Worm (Caenorhabditis elegans): ENCODE data around the gene ZC239.14.

Gene ZC239.14

ce11 chrII:3221730-3222129 is at the start of gene ZC239.14:
ZC239.14 (minus strand) TSS chrII:3222034.
- TF ChIP-seq tra-4 (tag; optimal IDR thresholded peaks at IDR 0.05) (no peak), sea-1 (GFP tag; conservative IDR thresholded peaks at IDR 0.05) (no peak), hnd-1 (tag; optimal IDR thresholded peaks at IDR 0.05) (no peak), ceh-13 (GFP tag; optimal IDR thresholded peaks at IDR 0.05) (no peak), flt-1 (GFP tag; IDR thresholded peaks at IDR 0.05) (no peak), ceh-36 (tag; optimal IDR thresholded peaks at IDR 0.05) (no peak), ama-1 (optimal IDR thresholded peaks at IDR 0.05) (no peak), B0310.2 (tag; optimal IDR thresholded peaks at IDR 0.05) (no peak), hmbx-1 (tag; optimal IDR thresholded peaks at IDR 0.05) (no peak), tbx-37 (GFP tag; conservative IDR thresholded peaks at IDR 0.05) (no peak), ets-7 (tag; optimal IDR thresholded peaks at IDR 0.05) (no peak), hmg-4 (GFP tag; optimal IDR thresholded peaks at IDR 0.05) (no peak), F13C5.2 (tag; optimal IDR thresholded peaks at IDR 0.05) (no peak), scrt-1 (GFP tag; IDR thresholded peaks at IDR 0.05) (no peak), pes-1 (GFP tag; IDR thresholded peaks at IDR 0.05) (no peak), aly-1 (tag; optimal IDR thresholded peaks at IDR 0.05) (no peak), tbx-11 (GFP tag; IDR thresholded peaks at IDR 0.05) (no peak)

DNA sequence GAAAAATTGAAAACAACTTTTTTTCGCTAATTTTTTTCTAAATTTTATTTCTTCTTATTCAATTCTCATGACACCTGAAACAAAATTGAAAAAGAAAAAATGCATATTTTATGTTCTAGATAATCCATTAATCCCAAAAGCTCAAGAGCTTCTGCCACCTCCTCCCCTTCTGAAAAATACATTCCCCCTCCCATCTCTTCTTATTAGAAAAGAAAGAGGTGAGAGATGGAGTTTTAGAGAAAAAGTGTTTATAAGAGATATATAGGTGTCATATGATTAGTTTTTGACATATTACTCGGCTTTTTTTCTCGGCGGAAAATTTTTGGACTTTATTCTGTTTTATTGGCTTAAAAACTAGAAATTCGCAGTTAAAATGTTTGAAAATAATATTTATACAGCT is 48.8 kb upstream of the ZC239.14 start:
- no peak for TF ChIP-seq B0310.2 (tag; optimal IDR thresholded peaks at IDR 0.05)
- TF ChIP-seq hmbx-1 (tag; optimal IDR thresholded peaks at IDR 0.05) = no peak
- no peak for TF ChIP-seq flt-1 (GFP tag; IDR thresholded peaks at IDR 0.05)
- TF ChIP-seq ceh-13 (GFP tag; optimal IDR thresholded peaks at IDR 0.05) = no peak
- TF ChIP-seq tbx-37 (GFP tag; conservative IDR thresholded peaks at IDR 0.05) = no peak

ce11 chrII:3267815-3268214 is 46.0 kb upstream of the ZC239.14 start:
- TF ChIP-seq sea-1 (GFP tag; conservative IDR thresholded peaks at IDR 0.05) = no peak
- no peak for TF ChIP-seq F13C5.2 (tag; optimal IDR thresholded peaks at IDR 0.05)
- no peak for TF ChIP-seq tbx-37 (GFP tag; conservative IDR thresholded peaks at IDR 0.05)
- peak; percentile 49 for TF ChIP-seq ceh-13 (GFP tag; optimal IDR thresholded peaks at IDR 0.05)
- TF ChIP-seq hmbx-1 (tag; optimal IDR thresholded peaks at IDR 0.05) = no peak
- TF ChIP-seq flt-1 (GFP tag; IDR thresholded peaks at IDR 0.05) = peak; percentile 60; the same call in 1 of the 2 replicates
- TF ChIP-seq aly-1 (tag; optimal IDR thresholded peaks at IDR 0.05) = no peak
- TF ChIP-seq ceh-36 (tag; optimal IDR thresholded peaks at IDR 0.05) = no peak
- TF ChIP-seq ama-1 (optimal IDR thresholded peaks at IDR 0.05) = no peak
- TF ChIP-seq ets-7 (tag; optimal IDR thresholded peaks at IDR 0.05) = no peak
- TF ChIP-seq B0310.2 (tag; optimal IDR thresholded peaks at IDR 0.05) = no peak
- peak; percentile 58 for TF ChIP-seq tbx-11 (GFP tag; IDR thresholded peaks at IDR 0.05)
- peak; percentile 1 for TF ChIP-seq hnd-1 (tag; optimal IDR thresholded peaks at IDR 0.05)
- 0 out of 2 replicates have a peak, but pooled peaks have one; percentile 19 for TF ChIP-seq scrt-1 (GFP tag; IDR thresholded peaks at IDR 0.05)
- no peak for TF ChIP-seq tra-4 (tag; optimal IDR thresholded peaks at IDR 0.05)
- peak; percentile 82 for TF ChIP-seq pes-1 (GFP tag; IDR thresholded peaks at IDR 0.05)
- no peak for TF ChIP-seq hmg-4 (GFP tag; optimal IDR thresholded peaks at IDR 0.05)

DNA sequence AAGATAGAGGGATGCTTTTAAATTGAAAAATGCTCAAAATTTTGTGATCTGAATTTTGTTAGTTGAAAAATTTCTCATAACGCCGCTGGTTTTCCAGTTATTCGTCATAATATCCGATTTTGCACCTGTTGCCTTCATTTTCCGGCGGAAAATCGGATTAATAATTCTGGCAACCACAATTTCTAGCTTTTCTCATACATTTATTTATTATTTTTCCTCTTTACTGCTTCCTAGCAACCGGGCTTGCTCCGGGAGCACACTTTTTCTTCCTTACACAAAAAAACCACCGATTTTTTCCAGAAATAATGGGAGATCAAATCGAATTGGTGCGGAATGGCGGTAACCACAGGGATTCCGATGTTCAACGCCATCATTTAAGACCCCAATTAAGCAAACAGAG is 45.5 kb upstream of the ZC239.14 start, which contains the start of gene F02E11.7:
F02E11.7 (plus strand) TSS at position 301 of the 400 bp plus-strand sequence.
- TF ChIP-seq hmg-4 (GFP tag; optimal IDR thresholded peaks at IDR 0.05) (no peak), ets-7 (tag; optimal IDR thresholded peaks at IDR 0.05) (no peak), F13C5.2 (tag; optimal IDR thresholded peaks at IDR 0.05) (no peak)

DNA sequence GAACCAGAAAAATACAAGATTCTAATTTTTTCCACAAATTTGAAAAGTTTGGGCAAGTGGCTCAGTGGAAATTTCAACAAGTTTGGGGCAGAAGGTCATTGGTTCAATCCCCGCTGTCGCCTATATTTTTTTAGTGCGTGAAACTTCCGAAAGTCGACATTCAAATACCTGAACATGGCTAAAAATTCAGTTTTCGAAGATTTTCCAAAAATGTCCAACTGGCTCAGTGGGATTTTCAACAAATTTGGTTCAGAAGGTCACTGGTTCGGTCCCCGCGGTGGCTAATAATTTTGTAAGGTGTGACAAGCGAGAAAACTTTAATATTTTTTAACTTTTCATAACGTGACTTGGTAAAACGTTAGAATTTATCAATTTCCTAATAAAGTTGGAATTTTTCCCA is 42.9 kb upstream of the ZC239.14 start:
- no peak for TF ChIP-seq pes-1 (GFP tag; IDR thresholded peaks at IDR 0.05)
- no peak for TF ChIP-seq hmbx-1 (tag; optimal IDR thresholded peaks at IDR 0.05)
- no peak for TF ChIP-seq ama-1 (optimal IDR thresholded peaks at IDR 0.05)
- TF ChIP-seq sea-1 (GFP tag; conservative IDR thresholded peaks at IDR 0.05) = no peak
- TF ChIP-seq aly-1 (tag; optimal IDR thresholded peaks at IDR 0.05) = no peak
- TF ChIP-seq hnd-1 (tag; optimal IDR thresholded peaks at IDR 0.05) = no peak
- no peak for TF ChIP-seq ceh-13 (GFP tag; optimal IDR thresholded peaks at IDR 0.05)
- TF ChIP-seq tbx-11 (GFP tag; IDR thresholded peaks at IDR 0.05) = no peak
- TF ChIP-seq hmg-4 (GFP tag; optimal IDR thresholded peaks at IDR 0.05) = no peak
- no peak for TF ChIP-seq F13C5.2 (tag; optimal IDR thresholded peaks at IDR 0.05)
- TF ChIP-seq scrt-1 (GFP tag; IDR thresholded peaks at IDR 0.05) = no peak
- no peak for TF ChIP-seq ceh-36 (tag; optimal IDR thresholded peaks at IDR 0.05)
- no peak for TF ChIP-seq tbx-37 (GFP tag; conservative IDR thresholded peaks at IDR 0.05)
- TF ChIP-seq tra-4 (tag; optimal IDR thresholded peaks at IDR 0.05) = no peak
- TF ChIP-seq ets-7 (tag; optimal IDR thresholded peaks at IDR 0.05) = no peak
- no peak for TF ChIP-seq B0310.2 (tag; optimal IDR thresholded peaks at IDR 0.05)
- no peak for TF ChIP-seq flt-1 (GFP tag; IDR thresholded peaks at IDR 0.05)

- TF ChIP-seq aly-1 (tag; optimal IDR thresholded peaks at IDR 0.05) = no peak
Observed at ce11 chrII:3262504-3262903, 40.7 kb upstream of the ZC239.14 start, which contains the start of gene F02E11.2. F02E11.2 (plus strand) TSS chrII:3262804.

ce11 chrII:3259254-3259653 is 37.4 kb upstream of the ZC239.14 start, which contains the start of gene gcy-19:
gcy-19 (minus strand) TSS chrII:3259354.
- TF ChIP-seq ceh-13 (GFP tag; optimal IDR thresholded peaks at IDR 0.05) = no peak
- TF ChIP-seq hmg-4 (GFP tag; optimal IDR thresholded peaks at IDR 0.05) = no peak
- TF ChIP-seq tbx-37 (GFP tag; conservative IDR thresholded peaks at IDR 0.05) = no peak

DNA sequence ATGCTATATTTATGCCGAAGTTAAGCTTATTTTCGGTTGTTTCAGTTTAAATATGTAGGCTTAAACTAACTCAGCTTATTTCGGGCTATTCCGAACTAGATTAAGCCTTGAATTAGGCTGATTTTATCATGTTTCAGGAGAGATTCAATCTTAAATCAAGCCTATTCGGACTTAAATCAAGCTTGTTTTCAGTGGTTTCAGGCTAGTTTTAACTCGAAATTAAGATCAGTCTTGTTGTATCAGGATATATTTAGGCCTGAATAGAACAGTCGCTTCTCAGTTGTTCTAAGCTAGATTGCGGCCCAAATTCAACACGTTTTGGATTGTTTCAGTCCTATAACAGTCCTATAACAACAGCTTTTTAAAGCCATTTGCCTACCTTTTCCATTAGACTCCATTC is 29.9 kb upstream of the ZC239.14 start:
- no peak for TF ChIP-seq hmg-4 (GFP tag; optimal IDR thresholded peaks at IDR 0.05)
- no peak for TF ChIP-seq ama-1 (optimal IDR thresholded peaks at IDR 0.05)
- no peak for TF ChIP-seq scrt-1 (GFP tag; IDR thresholded peaks at IDR 0.05)
- no peak for TF ChIP-seq sea-1 (GFP tag; conservative IDR thresholded peaks at IDR 0.05)
- no peak for TF ChIP-seq F13C5.2 (tag; optimal IDR thresholded peaks at IDR 0.05)
- TF ChIP-seq tbx-37 (GFP tag; conservative IDR thresholded peaks at IDR 0.05) = no peak
- TF ChIP-seq B0310.2 (tag; optimal IDR thresholded peaks at IDR 0.05) = no peak
- TF ChIP-seq ets-7 (tag; optimal IDR thresholded peaks at IDR 0.05) = no peak
- no peak for TF ChIP-seq flt-1 (GFP tag; IDR thresholded peaks at IDR 0.05)
- no peak for TF ChIP-seq tbx-11 (GFP tag; IDR thresholded peaks at IDR 0.05)
- TF ChIP-seq tra-4 (tag; optimal IDR thresholded peaks at IDR 0.05) = no peak
- no peak for TF ChIP-seq hmbx-1 (tag; optimal IDR thresholded peaks at IDR 0.05)
- TF ChIP-seq aly-1 (tag; optimal IDR thresholded peaks at IDR 0.05) = no peak
- no peak for TF ChIP-seq ceh-36 (tag; optimal IDR thresholded peaks at IDR 0.05)
- TF ChIP-seq pes-1 (GFP tag; IDR thresholded peaks at IDR 0.05) = no peak
- TF ChIP-seq hnd-1 (tag; optimal IDR thresholded peaks at IDR 0.05) = no peak
- no peak for TF ChIP-seq ceh-13 (GFP tag; optimal IDR thresholded peaks at IDR 0.05)

All from whole organism, early embryonic.